Fruit fly (Drosophila melanogaster) whole organism, pupa: ENCODE measurements around the gene CG15046.

Experiments used
- CG10348 ChIP-seq: fragments of 200-800 bp; sonication (Bioruptor generic); IDR thresholded peaks from 2 replicates; pipeline ENCODE4 v1.3.6; 2022; ENCODE audit warnings: missing biosample characterization, missing genetic modification characterization
- CG12605 ChIP-seq: fragments of 200-800 bp; sonication (Bioruptor generic); IDR thresholded peaks from 2 replicates; pipeline ENCODE4 v1.3.6; 2022; ENCODE audit warnings: missing biosample characterization, missing genetic modification characterization
- CG13204 ChIP-seq: fragments of 200-800 bp; sonication (Bioruptor generic); optimal IDR thresholded peaks from 2 replicates; lab custom pipeline; 2018; ENCODE audit warnings: missing biosample characterization, mild to moderate bottlenecking, missing genetic modification characterization, moderate library complexity
- CG14655 ChIP-seq: fragments of 200-800 bp; sonication (Bioruptor generic); optimal IDR thresholded peaks from 3 replicates; lab custom pipeline; 2017; ENCODE audit warnings: mild to moderate bottlenecking, missing biosample characterization, missing genetic modification reagents, missing genetic modification characterization
- CG15710 ChIP-seq: fragments of 200-800 bp; sonication (Bioruptor generic); optimal IDR thresholded peaks from 2 replicates; lab custom pipeline; 2018; ENCODE audit warnings: missing biosample characterization, mild to moderate bottlenecking, missing genetic modification characterization, moderate library complexity
- CG17806 ChIP-seq: fragments of 200-800 bp; sonication (Bioruptor generic); optimal IDR thresholded peaks from 2 replicates; lab custom pipeline; 2018; ENCODE audit warnings: missing biosample characterization, mild to moderate bottlenecking, missing genetic modification characterization, moderate library complexity
- CG32121 ChIP-seq: fragments of 200-800 bp; sonication (Bioruptor generic); IDR thresholded peaks from 2 replicates; pipeline ENCODE4 v1.3.6; 2022; ENCODE audit warnings: missing biosample characterization, missing genetic modification characterization
- CG34367 ChIP-seq: fragments of 200-800 bp; sonication (Bioruptor generic); optimal IDR thresholded peaks from 2 replicates; lab custom pipeline; 2018; ENCODE audit warnings: missing biosample characterization, mild to moderate bottlenecking, missing genetic modification characterization
- CG4496 ChIP-seq: fragments of 200-800 bp; sonication (Bioruptor generic); IDR thresholded peaks from 3 replicates; pipeline ENCODE4 v1.3.6; 2022; ENCODE audit warnings: missing biosample characterization, missing genetic modification characterization
- CG8159 ChIP-seq: fragments of 200-800 bp; sonication (Bioruptor generic); optimal IDR thresholded peaks from 3 replicates; lab custom pipeline; 2018; ENCODE audit warnings: missing biosample characterization, mild to moderate bottlenecking, missing genetic modification characterization, moderate library complexity
- CG8301 ChIP-seq: fragments of 200-800 bp; sonication (Bioruptor generic); optimal IDR thresholded peaks from 2 replicates; lab custom pipeline; 2018; ENCODE audit warnings: missing biosample characterization, mild to moderate bottlenecking, missing genetic modification characterization
- CG9948 ChIP-seq: fragments of 200-800 bp; sonication (Bioruptor generic); optimal IDR thresholded peaks from 2 replicates; lab custom pipeline; 2018; ENCODE audit warnings: missing biosample characterization, mild to moderate bottlenecking, missing genetic modification characterization, moderate library complexity
- D1 ChIP-seq: fragments of 200-800 bp; sonication (Bioruptor generic); optimal IDR thresholded peaks from 2 replicates; lab custom pipeline; 2018; ENCODE audit warnings: missing biosample characterization, mild to moderate bottlenecking, missing genetic modification characterization, moderate library complexity
- EcR ChIP-seq: fragments of 200-800 bp; sonication (Bioruptor generic); optimal IDR thresholded peaks from 3 replicates; lab custom pipeline; 2019; ENCODE audit warnings: missing biosample characterization, missing genetic modification characterization, mild to moderate bottlenecking, moderate library complexity, missing genetic modification reagents
- Ets98B ChIP-seq: fragments of 200-800 bp; sonication (Bioruptor generic); IDR thresholded peaks from 2 replicates; pipeline ENCODE4 v1.3.6; 2022; ENCODE audit warnings: missing biosample characterization, missing genetic modification characterization
- Pif1A ChIP-seq: fragments of 200-800 bp; sonication (Bioruptor generic); optimal IDR thresholded peaks from 3 replicates; lab custom pipeline; 2016; ENCODE audit warnings: missing biosample characterization, missing genetic modification characterization
- Pif1B ChIP-seq: fragments of 200-800 bp; sonication (Bioruptor generic); optimal IDR thresholded peaks from 3 replicates; lab custom pipeline; 2016; ENCODE audit warnings: missing biosample characterization, missing genetic modification characterization
- Snoo ChIP-seq: fragments of 200-800 bp; sonication (Bioruptor generic); optimal IDR thresholded peaks from 3 replicates; lab custom pipeline; 2017; ENCODE audit warnings: missing biosample characterization, mild to moderate bottlenecking, missing genetic modification characterization, inconsistent platforms
- fd96Ca ChIP-seq: fragments of 200-800 bp; sonication (Bioruptor generic); IDR thresholded peaks from 3 replicates; pipeline ENCODE4 v1.3.6; 2022; ENCODE audit warnings: missing biosample characterization, missing genetic modification characterization
- gl ChIP-seq: fragments of 200-800 bp; sonication (Bioruptor generic); optimal IDR thresholded peaks from 2 replicates; lab custom pipeline; 2018; ENCODE audit warnings: missing biosample characterization, mild to moderate bottlenecking, missing genetic modification characterization
- rn ChIP-seq: fragments of 200-800 bp; sonication (Bioruptor generic); IDR thresholded peaks from 2 replicates; pipeline ENCODE4 v1.3.6; 2022; ENCODE audit warnings: missing biosample characterization, missing genetic modification characterization

The CG15046 gene

DNA sequence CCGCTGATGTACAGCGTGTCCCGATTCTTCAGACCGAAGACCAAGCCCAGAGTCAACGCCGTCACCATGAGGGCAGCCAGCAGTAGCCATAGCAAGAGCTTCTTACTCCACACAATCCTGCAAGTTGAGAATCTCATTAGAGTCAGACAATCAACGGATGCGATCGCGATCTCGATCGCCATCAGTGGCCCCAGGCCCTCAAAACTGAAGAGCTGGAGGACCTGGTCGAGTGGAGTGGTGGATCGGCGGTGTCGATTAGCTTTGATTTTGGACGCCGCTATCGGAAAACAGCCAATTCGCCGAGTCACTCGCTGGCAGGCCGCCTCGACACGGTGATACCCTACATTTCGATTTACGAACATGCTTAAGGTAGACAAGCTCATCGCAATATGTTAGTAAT, 19.1 kb upstream of the CG15046 start:
- TF ChIP-seq D1 (no peak), fd96Ca (GFP tag; lab: Robert Waterston, UW) (no peak), Ets98B (GFP tag; lab: Robert Waterston, UW) (no peak), CG15710 (tag; lab: Kevin White, UChicago) (no peak), rn (GFP tag; lab: Robert Waterston, UW) (no peak)

DNA sequence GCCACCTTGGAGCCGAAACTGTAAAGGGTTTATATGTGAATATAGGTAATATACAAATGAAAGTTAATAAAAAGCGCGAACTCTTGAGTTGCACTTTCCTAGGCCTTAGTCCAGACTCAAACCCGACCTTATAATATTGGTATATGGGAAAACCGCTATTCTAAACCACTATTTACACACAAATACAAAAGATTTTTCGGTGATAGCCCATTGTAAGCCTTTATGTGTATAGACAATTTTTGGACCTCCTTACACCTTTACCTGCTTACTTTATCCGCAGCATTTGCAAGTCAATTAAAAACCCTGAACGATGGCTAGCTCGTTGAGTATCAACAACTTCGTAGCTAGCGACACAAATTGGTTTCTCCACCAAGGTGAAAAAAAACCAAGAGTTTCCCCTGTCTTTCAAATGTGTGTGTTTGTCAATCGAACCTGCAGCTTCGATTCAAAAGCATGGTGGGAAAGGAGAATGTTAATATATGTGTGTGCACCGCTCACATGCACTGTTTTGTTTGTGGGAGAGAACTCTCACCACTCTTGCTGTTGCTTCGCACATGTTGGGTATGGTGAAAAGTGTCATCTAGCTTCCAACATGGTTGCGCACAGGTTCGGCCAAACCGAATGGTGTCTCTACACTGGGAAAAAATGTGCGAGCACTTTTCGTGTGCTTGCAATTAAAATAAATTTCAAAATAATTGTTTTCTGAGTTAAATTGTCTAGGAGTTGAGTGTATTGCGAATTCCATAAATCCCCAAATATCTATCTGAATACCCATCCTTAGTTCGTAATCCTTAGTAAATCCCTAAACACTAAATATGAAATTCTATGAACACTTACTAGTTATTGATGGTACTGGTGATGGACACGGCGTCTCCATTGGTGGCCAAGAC, 17.5 kb upstream of the CG15046 start:
- TF ChIP-seq CG4496 (peak; percentile 92), CG9948 (peak; percentile 57), CG10348 (GFP tag; lab: Robert Waterston, UW) (no peak), CG32121 (peak; percentile 82), CG17806 (tag; lab: Kevin White, UChicago) (peak; percentile 65), CG13204 (GFP tag; lab: Kevin White, UChicago) (no peak), CG15710 (tag; lab: Kevin White, UChicago) (peak; percentile 38), Pif1A (peak; percentile 77), Snoo (tag; lab: Kevin White, UChicago) (peak; percentile 49), fd96Ca (GFP tag; lab: Robert Waterston, UW) (peak; percentile 83), Ets98B (GFP tag; lab: Robert Waterston, UW) (peak; percentile 86), gl (tag; lab: Kevin White, UChicago) (peak; percentile 30), CG14655 (GFP tag; lab: Kevin White, UChicago) (no peak), CG12605 (GFP tag; lab: Robert Waterston, UW) (peak; percentile 85), CG8301 (tag; lab: Kevin White, UChicago) (peak; percentile 69), CG8159 (tag; lab: Kevin White, UChicago) (peak; percentile 57), D1 (peak; percentile 17), EcR (GFP tag; lab: Kevin White, UChicago) (peak; percentile 3), Pif1B (GFP tag; lab: Kevin White, UChicago) (peak; percentile 71), rn (GFP tag; lab: Robert Waterston, UW) (peak; percentile 70; the same call in 1 of the 2 replicates), CG34367 (tag; lab: Kevin White, UChicago) (peak; percentile 67)

DNA sequence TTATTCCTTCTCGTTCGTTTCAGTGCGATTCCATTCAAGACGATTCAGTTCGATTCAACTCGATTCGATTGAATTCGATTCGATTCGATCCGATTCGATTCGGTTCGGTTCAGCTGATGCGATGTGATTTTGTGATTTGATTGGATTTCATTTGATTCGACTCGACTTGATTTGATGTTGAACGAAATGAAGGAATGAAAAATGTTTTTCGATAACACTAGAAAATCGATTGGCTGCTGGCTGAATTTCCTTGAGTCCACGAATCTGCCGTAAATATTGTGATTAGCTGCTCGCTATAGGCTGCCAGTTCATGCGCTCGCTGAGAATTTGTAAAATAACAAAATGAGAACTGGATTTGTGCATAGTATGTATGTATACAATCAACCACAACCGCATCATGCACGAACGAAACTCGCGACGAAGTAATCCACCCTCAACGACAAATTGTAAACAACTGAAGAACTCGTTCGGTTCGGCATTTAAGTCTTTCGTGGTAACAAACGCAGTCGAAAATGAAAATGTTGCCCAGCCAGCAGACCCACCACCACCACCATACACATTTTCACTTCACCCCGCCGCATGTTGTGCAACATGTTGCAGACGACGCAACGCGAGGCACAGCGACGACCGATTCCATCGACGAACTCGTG, 15.7 kb upstream of the CG15046 start, which contains the start of gene Wnt5:
Gene Wnt5, minus strand, starts transcription at position 458 of the 650 bp plus-strand sequence.
- peak; percentile 59; the same call in 1 of the 3 replicates for TF ChIP-seq CG4496
- peak; percentile 3 for TF ChIP-seq EcR (GFP tag; lab: Kevin White, UChicago)
- peak; percentile 42; the same call in 1 of the 2 replicates for TF ChIP-seq Ets98B (GFP tag; lab: Robert Waterston, UW)
- TF ChIP-seq CG8159 (tag; lab: Kevin White, UChicago) = no peak
- 0 out of 2 replicates have a peak, but pooled peaks have one; percentile 10 for TF ChIP-seq CG12605 (GFP tag; lab: Robert Waterston, UW)
- no peak for TF ChIP-seq D1

DNA sequence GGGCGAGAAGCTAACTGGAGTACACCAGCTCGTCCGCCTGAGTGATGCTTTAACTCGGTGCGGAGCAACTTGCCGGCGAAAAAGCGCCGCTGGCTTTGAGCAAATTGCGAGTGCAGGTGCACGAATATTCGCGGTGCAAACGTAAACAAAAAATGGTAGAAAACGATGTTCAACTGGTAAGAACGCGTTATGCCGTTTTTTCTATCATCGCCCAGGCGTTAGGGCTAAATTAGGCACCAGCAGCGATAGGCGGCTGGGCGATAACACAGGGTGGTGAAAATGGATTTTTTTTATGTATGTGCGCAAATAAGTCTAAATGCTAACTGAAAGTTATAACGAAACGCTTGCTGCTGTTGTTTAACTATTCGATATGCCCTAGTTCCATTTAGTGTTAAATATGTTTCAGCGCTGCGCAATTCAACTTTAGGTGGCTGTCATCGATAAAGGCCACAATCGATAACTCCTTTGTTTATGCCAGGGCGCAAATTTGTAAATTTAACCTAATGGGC, 10.3 kb upstream of the CG15046 start, which contains the start of the genes Pgant7 and Xrcc2:
Gene Pgant7, minus strand, starts transcription at position 308 of the 509 bp plus-strand sequence.
Gene Xrcc2, plus strand, starts transcription at position 449 of the 509 bp plus-strand sequence.
- TF ChIP-seq CG4496 (no peak), EcR (GFP tag; lab: Kevin White, UChicago) (no peak)

DNA sequence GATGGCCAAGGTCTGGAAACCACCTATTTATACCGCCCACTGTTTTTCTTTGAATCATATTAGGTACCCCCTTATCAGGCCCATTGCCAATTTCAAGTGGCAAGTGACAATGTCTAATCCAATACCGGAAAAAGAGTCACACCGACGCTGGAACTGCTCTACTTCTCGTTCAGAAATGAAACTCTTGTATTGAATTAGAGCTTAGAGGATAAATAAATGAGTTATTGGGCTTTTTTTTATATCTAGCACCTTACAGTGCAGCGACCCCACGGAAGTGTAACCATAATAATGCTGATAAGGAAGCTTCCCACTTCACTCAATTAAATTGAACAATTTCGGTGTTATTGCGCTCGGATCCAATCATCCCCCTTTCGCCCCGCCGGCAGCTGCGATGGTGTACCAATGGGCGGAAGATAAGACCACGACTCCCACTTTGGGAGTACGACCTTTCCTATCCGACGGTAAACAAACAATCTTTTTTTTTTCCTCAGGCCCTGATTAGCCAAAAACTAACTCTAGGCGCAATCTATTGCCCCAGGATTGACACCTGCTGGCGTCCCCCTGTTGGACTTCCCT, 4.8 kb upstream of the CG15046 start, which contains the start of gene CG15043:
Gene CG15043, minus strand, starts transcription at position 4 of the 576 bp plus-strand sequence.
- TF ChIP-seq Ets98B (GFP tag; lab: Robert Waterston, UW) (no peak), EcR (GFP tag; lab: Kevin White, UChicago) (no peak), CG12605 (GFP tag; lab: Robert Waterston, UW) (no peak), rn (GFP tag; lab: Robert Waterston, UW) (no peak), CG32121 (no peak), D1 (no peak), CG13204 (GFP tag; lab: Kevin White, UChicago) (no peak), CG8159 (tag; lab: Kevin White, UChicago) (no peak), Pif1A (no peak), CG8301 (tag; lab: Kevin White, UChicago) (no peak), gl (tag; lab: Kevin White, UChicago) (no peak), CG4496 (no peak), CG9948 (no peak)

DNA sequence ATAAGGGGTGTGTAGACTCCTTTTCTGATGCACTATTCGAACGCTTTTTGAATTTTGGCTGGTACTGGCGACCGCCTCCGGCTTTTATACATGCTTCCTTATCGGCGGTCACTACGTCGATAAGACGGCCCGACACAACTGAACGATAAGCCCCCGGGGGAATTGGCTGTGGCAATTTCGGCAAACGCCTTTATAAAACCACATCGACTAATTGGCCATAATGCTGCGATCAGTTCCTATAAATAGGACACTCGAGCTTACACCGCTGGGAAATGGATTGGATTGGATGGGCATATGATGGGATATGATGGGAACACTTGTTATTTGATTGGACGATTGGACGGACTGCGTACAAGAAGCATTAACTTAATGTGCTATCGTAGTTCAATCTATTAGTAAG, 2.5 kb upstream of the CG15046 start, which contains the start of gene CG15044:
Gene CG15044, minus strand, starts transcription at position 66 of the 400 bp plus-strand sequence.
- no peak for TF ChIP-seq gl (tag; lab: Kevin White, UChicago)
- no peak for TF ChIP-seq CG14655 (GFP tag; lab: Kevin White, UChicago)
- no peak for TF ChIP-seq CG17806 (tag; lab: Kevin White, UChicago)
- TF ChIP-seq CG32121 = no peak
- no peak for TF ChIP-seq CG13204 (GFP tag; lab: Kevin White, UChicago)
- TF ChIP-seq CG34367 (tag; lab: Kevin White, UChicago) = no peak
- TF ChIP-seq D1 = no peak
- TF ChIP-seq Snoo (tag; lab: Kevin White, UChicago) = no peak
- TF ChIP-seq Ets98B (GFP tag; lab: Robert Waterston, UW) = no peak
- TF ChIP-seq fd96Ca (GFP tag; lab: Robert Waterston, UW) = no peak
- TF ChIP-seq CG15710 (tag; lab: Kevin White, UChicago) = no peak
- no peak for TF ChIP-seq CG8301 (tag; lab: Kevin White, UChicago)
- TF ChIP-seq rn (GFP tag; lab: Robert Waterston, UW) = no peak
- TF ChIP-seq CG8159 (tag; lab: Kevin White, UChicago) = no peak
- no peak for TF ChIP-seq CG9948
- TF ChIP-seq EcR (GFP tag; lab: Kevin White, UChicago) = no peak
- no peak for TF ChIP-seq Pif1B (GFP tag; lab: Kevin White, UChicago)
- no peak for TF ChIP-seq CG4496
- no peak for TF ChIP-seq Pif1A
